Worm (Caenorhabditis elegans): Measurements from ENCODE around the gene C04B4.5.

- TF ChIP-seq nhr-25 (tag; optimal IDR thresholded peaks at IDR 0.05; ENCODE audit: borderline replicate concordance, insufficient read depth), result no peak
- no peak for TF ChIP-seq unc-130 (GFP tag; optimal IDR thresholded peaks at IDR 0.05)
- no peak for TF ChIP-seq saeg-2 (GFP tag; IDR thresholded peaks at IDR 0.05)
- TF ChIP-seq nhr-28 (tag; optimal IDR thresholded peaks at IDR 0.05), result no peak
- TF ChIP-seq lir-3 (tag; optimal IDR thresholded peaks at IDR 0.05), result no peak
- no peak for TF ChIP-seq arid-1 (GFP tag; conservative IDR thresholded peaks at IDR 0.05)
- TF ChIP-seq daf-12 (tag; optimal IDR thresholded peaks at IDR 0.05), result no peak
- no peak for TF ChIP-seq nhr-76 (tag; optimal IDR thresholded peaks at IDR 0.05)
- no peak for TF ChIP-seq nhr-111 (GFP tag; optimal IDR thresholded peaks at IDR 0.05)
Measured at ce11 chrX:12315268-12315667, 27.1 kb upstream of the C04B4.5 start, which contains the start of gene xtr-2.

Data from whole organism, L4 larva.